Worm (Caenorhabditis elegans): ENCODE results near the gene F36H1.12.

Gene F36H1.12

ce11 chrIV:11078482-11078881 lies 25.0 kb upstream of the F36H1.12 start, which contains the start of gene Y5F2A.4:
Y5F2A.4 (minus strand) TSS chrIV:11078582.
- TF ChIP-seq ceh-36 (tag; optimal IDR thresholded peaks at IDR 0.05), result no peak
- TF ChIP-seq ama-1 (optimal IDR thresholded peaks at IDR 0.05), result no peak
- no peak for TF ChIP-seq tbx-37 (GFP tag; conservative IDR thresholded peaks at IDR 0.05)
- TF ChIP-seq hnd-1 (tag; optimal IDR thresholded peaks at IDR 0.05), result no peak
- no peak for TF ChIP-seq flt-1 (GFP tag; IDR thresholded peaks at IDR 0.05)
- TF ChIP-seq sea-1 (GFP tag; conservative IDR thresholded peaks at IDR 0.05), result no peak
- TF ChIP-seq B0310.2 (tag; optimal IDR thresholded peaks at IDR 0.05), result no peak
- no peak for TF ChIP-seq tra-4 (tag; optimal IDR thresholded peaks at IDR 0.05)
- TF ChIP-seq ceh-13 (GFP tag; optimal IDR thresholded peaks at IDR 0.05), result no peak
- TF ChIP-seq tbx-11 (GFP tag; IDR thresholded peaks at IDR 0.05), result no peak
- no peak for TF ChIP-seq scrt-1 (GFP tag; IDR thresholded peaks at IDR 0.05)
- TF ChIP-seq hmg-4 (GFP tag; optimal IDR thresholded peaks at IDR 0.05), result no peak
- no peak for TF ChIP-seq pes-1 (GFP tag; IDR thresholded peaks at IDR 0.05)
- no peak for TF ChIP-seq aly-1 (tag; optimal IDR thresholded peaks at IDR 0.05)
- TF ChIP-seq ets-7 (tag; optimal IDR thresholded peaks at IDR 0.05), result no peak
- TF ChIP-seq F13C5.2 (tag; optimal IDR thresholded peaks at IDR 0.05), result no peak
- TF ChIP-seq hmbx-1 (tag; optimal IDR thresholded peaks at IDR 0.05), result no peak

- peak; percentile 29 for TF ChIP-seq hnd-1 (tag; optimal IDR thresholded peaks at IDR 0.05)
Measured at ce11 chrIV:11070895-11071294, 17.4 kb upstream of the F36H1.12 start.

ce11 chrIV:11068314-11068713 lies 14.8 kb upstream of the F36H1.12 start:
- TF ChIP-seq ets-7 (tag; optimal IDR thresholded peaks at IDR 0.05) (no peak), flt-1 (GFP tag; IDR thresholded peaks at IDR 0.05) (no peak), hmg-4 (GFP tag; optimal IDR thresholded peaks at IDR 0.05) (no peak)

- TF ChIP-seq ets-7 (tag; optimal IDR thresholded peaks at IDR 0.05), result no peak
- no peak for TF ChIP-seq hmg-4 (GFP tag; optimal IDR thresholded peaks at IDR 0.05)
- no peak for TF ChIP-seq scrt-1 (GFP tag; IDR thresholded peaks at IDR 0.05)
- TF ChIP-seq aly-1 (tag; optimal IDR thresholded peaks at IDR 0.05), result no peak
- TF ChIP-seq F13C5.2 (tag; optimal IDR thresholded peaks at IDR 0.05), result no peak
- no peak for TF ChIP-seq tra-4 (tag; optimal IDR thresholded peaks at IDR 0.05)
- TF ChIP-seq ceh-13 (GFP tag; optimal IDR thresholded peaks at IDR 0.05), result no peak
- no peak for TF ChIP-seq flt-1 (GFP tag; IDR thresholded peaks at IDR 0.05)
- TF ChIP-seq hnd-1 (tag; optimal IDR thresholded peaks at IDR 0.05), result no peak
- no peak for TF ChIP-seq ceh-36 (tag; optimal IDR thresholded peaks at IDR 0.05)
- no peak for TF ChIP-seq sea-1 (GFP tag; conservative IDR thresholded peaks at IDR 0.05)
- TF ChIP-seq pes-1 (GFP tag; IDR thresholded peaks at IDR 0.05), result no peak
- no peak for TF ChIP-seq tbx-11 (GFP tag; IDR thresholded peaks at IDR 0.05)
- no peak for TF ChIP-seq ama-1 (optimal IDR thresholded peaks at IDR 0.05)
- TF ChIP-seq tbx-37 (GFP tag; conservative IDR thresholded peaks at IDR 0.05), result no peak
- TF ChIP-seq B0310.2 (tag; optimal IDR thresholded peaks at IDR 0.05), result no peak
- no peak for TF ChIP-seq hmbx-1 (tag; optimal IDR thresholded peaks at IDR 0.05)
Measured at ce11 chrIV:11067003-11067402, 13.5 kb upstream of the F36H1.12 start, which contains the start of gene ttr-17. ttr-17 (minus strand) TSS chrIV:11067026.

ce11 chrIV:11063962-11064361 lies 10.5 kb upstream of the F36H1.12 start, which contains the start of gene ttr-16:
ttr-16 (minus strand) TSS chrIV:11064137.
- TF ChIP-seq hnd-1 (tag; optimal IDR thresholded peaks at IDR 0.05) (no peak), flt-1 (GFP tag; IDR thresholded peaks at IDR 0.05) (no peak)

- TF ChIP-seq tra-4 (tag; optimal IDR thresholded peaks at IDR 0.05), result no peak
- no peak for TF ChIP-seq tbx-11 (GFP tag; IDR thresholded peaks at IDR 0.05)
- no peak for TF ChIP-seq hnd-1 (tag; optimal IDR thresholded peaks at IDR 0.05)
- no peak for TF ChIP-seq aly-1 (tag; optimal IDR thresholded peaks at IDR 0.05)
- TF ChIP-seq hmg-4 (GFP tag; optimal IDR thresholded peaks at IDR 0.05), result no peak
- TF ChIP-seq scrt-1 (GFP tag; IDR thresholded peaks at IDR 0.05), result no peak
- no peak for TF ChIP-seq ceh-36 (tag; optimal IDR thresholded peaks at IDR 0.05)
- TF ChIP-seq hmbx-1 (tag; optimal IDR thresholded peaks at IDR 0.05), result no peak
Measured at ce11 chrIV:11062984-11063613, 9.6 kb upstream of the F36H1.12 start.

- TF ChIP-seq tbx-11 (GFP tag; IDR thresholded peaks at IDR 0.05), result no peak
- TF ChIP-seq tbx-37 (GFP tag; conservative IDR thresholded peaks at IDR 0.05), result no peak
- no peak for TF ChIP-seq ceh-13 (GFP tag; optimal IDR thresholded peaks at IDR 0.05)
Measured at ce11 chrIV:11051963-11052362, 1.5 kb downstream of the F36H1.12 start.

- no peak for TF ChIP-seq pes-1 (GFP tag; IDR thresholded peaks at IDR 0.05)
- TF ChIP-seq hmg-4 (GFP tag; optimal IDR thresholded peaks at IDR 0.05), result no peak
- no peak for TF ChIP-seq F13C5.2 (tag; optimal IDR thresholded peaks at IDR 0.05)
- TF ChIP-seq hmbx-1 (tag; optimal IDR thresholded peaks at IDR 0.05), result no peak
- no peak for TF ChIP-seq aly-1 (tag; optimal IDR thresholded peaks at IDR 0.05)
- TF ChIP-seq B0310.2 (tag; optimal IDR thresholded peaks at IDR 0.05), result no peak
- TF ChIP-seq ama-1 (optimal IDR thresholded peaks at IDR 0.05), result no peak
- no peak for TF ChIP-seq ets-7 (tag; optimal IDR thresholded peaks at IDR 0.05)
- TF ChIP-seq ceh-36 (tag; optimal IDR thresholded peaks at IDR 0.05), result no peak
- no peak for TF ChIP-seq scrt-1 (GFP tag; IDR thresholded peaks at IDR 0.05)
- TF ChIP-seq tra-4 (tag; optimal IDR thresholded peaks at IDR 0.05), result no peak
- TF ChIP-seq ceh-13 (GFP tag; optimal IDR thresholded peaks at IDR 0.05), result no peak
Measured at ce11 chrIV:11049806-11050205, 3.7 kb downstream of the F36H1.12 start, which contains the start of gene F36H1.3. F36H1.3 (plus strand) TSS chrIV:11050128.

ce11 chrIV:11048871-11049270 lies 4.6 kb downstream of the F36H1.12 start, which contains the start of gene F36H1.11:
F36H1.11 (plus strand) TSS chrIV:11049171.
- TF ChIP-seq sea-1 (GFP tag; conservative IDR thresholded peaks at IDR 0.05) (no peak), tbx-37 (GFP tag; conservative IDR thresholded peaks at IDR 0.05) (no peak), hmg-4 (GFP tag; optimal IDR thresholded peaks at IDR 0.05) (no peak), aly-1 (tag; optimal IDR thresholded peaks at IDR 0.05) (no peak)
